Worm (Caenorhabditis elegans) whole organism, L3 larva: ENCODE measurements around the gene irld-64.

Experiments used
- R02D3.7 ChIP-seq: fragments of 150-350 bp; optimal IDR thresholded peaks from 2 replicates; lab custom pipeline; 2014; ENCODE audit warnings: missing biosample characterization, missing genetic modification characterization
- ZK546.5 ChIP-seq: sonication (generic microtip); optimal IDR thresholded peaks from 2 replicates; lab custom pipeline; 2017; ENCODE audit warnings: missing biosample characterization, missing genetic modification characterization
- aly-2 ChIP-seq: fragments of 150-350 bp; optimal IDR thresholded peaks from 2 replicates; lab custom pipeline; 2014; ENCODE audit warnings: missing biosample characterization, missing genetic modification characterization
- ama-1 ChIP-seq: fragments of 150-350 bp; optimal IDR thresholded peaks from 2 replicates; lab custom pipeline; 2018
- ceh-28 ChIP-seq: fragments of 150-350 bp; optimal IDR thresholded peaks from 2 replicates; lab custom pipeline; 2014; ENCODE audit warnings: missing biosample characterization, missing genetic modification reagents, missing genetic modification characterization
- ceh-82 ChIP-seq: fragments of 150-350 bp; optimal IDR thresholded peaks from 2 replicates; lab custom pipeline; 2014; ENCODE audit warnings: missing biosample characterization, missing genetic modification characterization
- egl-5 ChIP-seq: fragments of 150-350 bp; optimal IDR thresholded peaks from 2 replicates; lab custom pipeline; 2017; ENCODE audit warnings: missing biosample characterization, missing genetic modification reagents, missing genetic modification characterization, inconsistent platforms
- elt-1 ChIP-seq: fragments of 150-350 bp; optimal IDR thresholded peaks from 2 replicates; lab custom pipeline; 2014; ENCODE audit warnings: missing biosample characterization, missing genetic modification characterization
- elt-3 ChIP-seq, 3 experiments: fragments of 150-350 bp in 1 of 3; sonication (generic microtip) in 2 of 3; optimal IDR thresholded peaks; 2 replicates in 2 of 3; 4 replicates in 1 of 3; lab custom pipeline; 2014 to 2017; ENCODE audit warnings: missing biosample characterization in 3 of 3, missing genetic modification characterization in 3 of 3
- eor-1 ChIP-seq, 2 experiments: fragments of 150-350 bp; optimal IDR thresholded peaks; 2 replicates each; lab custom pipeline; 2014 to 2018; ENCODE audit warnings: missing biosample characterization in 2 of 2, missing genetic modification characterization in 2 of 2
- fkh-10 ChIP-seq: sonication (generic microtip); optimal IDR thresholded peaks from 2 replicates; lab custom pipeline; 2017; ENCODE audit warnings: missing biosample characterization, missing genetic modification reagents, missing genetic modification characterization
- fkh-2 ChIP-seq: fragments of 150-350 bp; optimal IDR thresholded peaks from 2 replicates; lab custom pipeline; 2014; ENCODE audit warnings: missing biosample characterization, missing genetic modification reagents, missing genetic modification characterization
- fos-1 ChIP-seq: fragments of 150-350 bp; optimal IDR thresholded peaks from 2 replicates; lab custom pipeline; 2014; ENCODE audit warnings: missing biosample characterization, missing genetic modification characterization
- jun-1 ChIP-seq: fragments of 150-350 bp; optimal IDR thresholded peaks from 2 replicates; lab custom pipeline; 2014; ENCODE audit warnings: missing biosample characterization, missing genetic modification reagents, missing genetic modification characterization
- lin-15B ChIP-seq: fragments of 150-350 bp; optimal IDR thresholded peaks from 2 replicates; lab custom pipeline; 2014; ENCODE audit warnings: missing biosample characterization, missing genetic modification characterization
- lin-39 ChIP-seq: fragments of 150-350 bp; optimal IDR thresholded peaks from 2 replicates; lab custom pipeline; 2018; ENCODE audit warnings: missing biosample characterization, missing genetic modification reagents, missing genetic modification characterization
- lsy-12 ChIP-seq: sonication (generic microtip); optimal IDR thresholded peaks from 2 replicates; lab custom pipeline; 2016; ENCODE audit warnings: mild to moderate bottlenecking, missing genetic modification characterization, missing compliant biosample characterization
- mdl-1 ChIP-seq: fragments of 150-350 bp; optimal IDR thresholded peaks from 2 replicates; lab custom pipeline; 2014; ENCODE audit warnings: missing biosample characterization, missing genetic modification characterization
- mml-1 ChIP-seq: fragments of 150-350 bp; sonication (generic microtip); optimal IDR thresholded peaks from 3 replicates; lab custom pipeline; 2014; ENCODE audit warnings: missing biosample characterization, missing genetic modification characterization
- nfya-1 ChIP-seq: sonication (generic microtip); optimal IDR thresholded peaks from 2 replicates; lab custom pipeline; 2017; ENCODE audit warnings: missing genetic modification characterization, mild to moderate bottlenecking, missing compliant biosample characterization, antibody characterized with exemption, moderate library complexity; ENCODE audit not compliant: insufficient read depth
- nhr-11 ChIP-seq: fragments of 150-350 bp; optimal IDR thresholded peaks from 2 replicates; lab custom pipeline; 2014; ENCODE audit warnings: missing biosample characterization, missing genetic modification characterization
- nhr-12 ChIP-seq: fragments of 150-350 bp; optimal IDR thresholded peaks from 2 replicates; lab custom pipeline; 2014; ENCODE audit warnings: missing biosample characterization, missing genetic modification characterization
- nhr-23 ChIP-seq: fragments of 150-350 bp; optimal IDR thresholded peaks from 2 replicates; lab custom pipeline; 2014; ENCODE audit warnings: missing biosample characterization, missing genetic modification reagents, missing genetic modification characterization
- nhr-237 ChIP-seq: fragments of 150-350 bp; optimal IDR thresholded peaks from 2 replicates; lab custom pipeline; 2014; ENCODE audit warnings: missing biosample characterization, missing genetic modification characterization
- nhr-28 ChIP-seq: fragments of 150-350 bp; optimal IDR thresholded peaks from 2 replicates; lab custom pipeline; 2014; ENCODE audit warnings: missing biosample characterization, missing genetic modification characterization
- nhr-43 ChIP-seq: sonication (generic microtip); optimal IDR thresholded peaks from 2 replicates; lab custom pipeline; 2016; ENCODE audit warnings: mild to moderate bottlenecking, missing genetic modification characterization, missing compliant biosample characterization; ENCODE audit not compliant: poor library complexity, severe bottlenecking
- nhr-76 ChIP-seq: fragments of 150-350 bp; sonication (generic microtip); optimal IDR thresholded peaks from 5 replicates; lab custom pipeline; 2014; ENCODE audit warnings: missing biosample characterization, missing genetic modification characterization
- nhr-77 ChIP-seq: fragments of 150-350 bp; optimal IDR thresholded peaks from 2 replicates; lab custom pipeline; 2014; ENCODE audit warnings: missing biosample characterization, missing genetic modification characterization
- pha-4 ChIP-seq: fragments of 150-350 bp; optimal IDR thresholded peaks from 2 replicates; lab custom pipeline; 2014; ENCODE audit warnings: missing biosample characterization, missing genetic modification reagents, missing genetic modification characterization
- pqm-1 ChIP-seq: fragments of 150-350 bp; optimal IDR thresholded peaks from 2 replicates; lab custom pipeline; 2017; ENCODE audit warnings: missing biosample characterization, missing genetic modification characterization, inconsistent platforms
- tbx-2 ChIP-seq: sonication (generic microtip); optimal IDR thresholded peaks from 2 replicates; lab custom pipeline; 2016; ENCODE audit warnings: mild to moderate bottlenecking, missing genetic modification characterization, missing compliant biosample characterization
- zag-1 ChIP-seq: fragments of 150-350 bp; optimal IDR thresholded peaks from 2 replicates; lab custom pipeline; 2014; ENCODE audit warnings: missing biosample characterization, missing genetic modification characterization
- ztf-11 ChIP-seq: fragments of 150-350 bp; optimal IDR thresholded peaks from 2 replicates; lab custom pipeline; 2014; ENCODE audit warnings: missing biosample characterization, missing genetic modification characterization

irld-64 gene

DNA sequence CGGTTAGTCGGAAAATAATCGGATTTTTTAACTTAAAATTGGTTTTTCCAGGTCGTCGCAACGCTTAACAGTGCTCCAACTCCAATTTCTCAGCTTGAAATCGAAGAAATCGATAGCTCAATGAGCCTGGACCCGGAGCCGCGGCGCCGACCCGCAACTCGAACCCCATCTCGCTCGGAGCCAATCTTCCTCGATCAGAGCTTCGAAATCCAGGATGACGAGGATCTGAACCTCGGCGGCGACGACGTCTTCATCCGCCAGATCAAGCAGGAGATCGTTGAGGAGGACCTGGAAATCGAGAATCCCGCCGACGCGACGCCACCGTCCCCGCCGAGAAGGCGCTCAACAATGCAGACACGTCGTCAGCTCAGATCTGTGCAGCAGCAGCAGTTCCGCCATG, 10.2 kb downstream of the irld-64 start:
- TF ChIP-seq ztf-11 (tag; lab: Kevin White, UChicago) (no peak), pqm-1 (tag; lab: Kevin White, UChicago) (no peak), nhr-23 (tag; lab: Kevin White, UChicago) (no peak), zag-1 (tag; lab: Kevin White, UChicago) (no peak), nhr-28 (tag; lab: Kevin White, UChicago) (no peak), ama-1 (no peak), nhr-12 (no peak), fkh-10 (GFP tag; lab: Kevin White, UChicago) (no peak), ceh-82 (tag; lab: Kevin White, UChicago) (no peak), jun-1 (tag; lab: Kevin White, UChicago) (no peak), eor-1 (tag; optimal IDR thresholded peaks at IDR 0.05; lab: Kevin White, UChicago) (no peak), nhr-77 (no peak), nhr-76 (tag; lab: Kevin White, UChicago) (no peak)
- TF ChIP-seq, all 47 proteins: peak for 0

DNA sequence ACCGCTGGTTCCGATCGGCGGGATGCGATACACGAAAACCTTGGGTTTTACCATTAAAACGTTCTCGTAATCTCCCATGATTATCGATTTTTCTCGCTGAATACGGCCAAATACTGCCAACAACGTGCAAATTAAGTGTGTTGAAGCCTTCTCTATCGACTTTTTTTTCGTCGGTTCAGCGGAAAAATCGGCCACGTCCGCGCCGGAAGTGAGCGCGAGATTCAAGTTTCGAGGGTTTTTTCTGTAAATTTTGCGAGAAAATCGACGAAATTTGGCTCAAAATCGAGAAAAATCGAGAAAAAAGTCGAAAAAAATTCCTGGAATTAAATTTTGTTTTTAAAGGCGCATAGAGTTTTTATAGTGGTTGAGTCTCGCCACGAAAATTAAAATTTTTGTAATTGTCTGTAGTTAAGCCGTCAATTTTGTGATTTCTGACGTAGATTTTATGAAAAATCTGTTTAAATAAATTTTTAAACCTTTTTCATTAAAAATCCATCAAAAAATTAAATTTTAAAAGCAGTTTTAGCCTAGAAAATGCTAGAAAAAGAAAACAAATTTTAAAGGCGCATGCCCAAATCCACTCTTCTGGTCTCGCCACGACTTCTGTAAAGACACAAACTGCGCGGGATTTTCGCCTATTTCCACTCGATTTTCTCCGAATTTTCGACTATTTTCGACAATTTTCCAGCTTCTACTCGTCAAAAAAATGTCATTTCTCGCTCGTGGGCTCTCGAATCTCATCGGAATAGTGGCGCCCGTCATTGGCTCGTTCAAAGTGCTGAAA, 11.1 kb downstream of the irld-64 start, which contains the start of the genes ncap-1 and Y110A2AR.1:
ncap-1 (minus strand) TSS at position 241 of the 784 bp plus-strand sequence.
Y110A2AR.1 (plus strand) TSS at position 637 of the 784 bp plus-strand sequence.
- TF ChIP-seq lin-15B (peak; percentile 10), nfya-1 (tag; lab: Kevin White, UChicago) (peak; percentile 24), aly-2 (tag; lab: Kevin White, UChicago) (no peak), pha-4 (tag; lab: Kevin White, UChicago) (peak; percentile 9)

DNA sequence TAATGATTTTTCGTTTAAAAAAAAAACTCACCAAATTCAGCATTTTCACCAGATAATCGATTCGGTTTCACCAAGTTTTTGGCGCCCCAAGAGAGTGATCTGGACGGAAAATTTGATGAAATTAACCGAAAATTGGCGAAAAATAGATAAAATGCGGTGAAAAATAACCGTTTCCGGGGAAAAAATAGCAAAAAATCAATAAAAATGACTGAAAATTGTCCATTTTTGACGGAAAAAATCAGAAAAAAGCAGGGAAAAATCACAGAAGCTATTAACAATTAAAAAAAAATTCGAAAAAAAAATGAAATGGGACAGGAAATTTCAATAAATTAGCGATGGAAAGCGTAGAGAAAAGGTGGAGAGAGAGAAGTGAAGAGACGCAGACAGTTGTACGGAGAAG, 16.9 kb downstream of the irld-64 start, which contains the start of gene ubc-15:
ubc-15 (minus strand) TSS at position 101 of the 400 bp plus-strand sequence.
- TF ChIP-seq lin-15B (no peak), nhr-43 (tag; lab: Kevin White, UChicago) (no peak), nhr-237 (tag; lab: Kevin White, UChicago) (no peak), fos-1 (tag; lab: Kevin White, UChicago) (no peak), ztf-11 (tag; lab: Kevin White, UChicago) (no peak), elt-3 (tag; optimal IDR thresholded peaks at IDR 0.05; lab: Kevin White, UChicago) (no peak)

DNA sequence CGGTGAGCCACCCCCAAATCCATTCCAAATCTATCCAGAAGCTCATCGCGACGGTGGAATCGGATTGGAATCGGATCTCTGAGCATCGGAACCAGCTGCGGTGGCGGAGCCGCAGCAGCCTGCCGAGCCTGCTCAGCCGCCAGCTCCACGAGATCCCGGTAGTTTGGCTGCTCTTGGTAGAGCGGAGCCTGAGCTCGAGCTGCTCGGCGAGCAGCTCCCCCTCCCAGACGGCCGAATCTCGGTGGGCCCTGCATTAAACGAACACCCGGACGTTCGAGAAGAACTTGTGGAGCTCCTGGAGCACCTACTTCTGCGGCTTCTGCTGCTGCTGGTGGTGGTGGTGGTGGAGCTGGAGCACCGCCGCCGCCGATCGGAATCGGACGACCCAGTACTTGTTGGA, 26.7 kb downstream of the irld-64 start:
- TF ChIP-seq nhr-28 (tag; lab: Kevin White, UChicago) (no peak), lin-39 (tag; lab: Kevin White, UChicago) (no peak), jun-1 (tag; lab: Kevin White, UChicago) (no peak), fkh-10 (GFP tag; lab: Kevin White, UChicago) (no peak), ceh-28 (tag; lab: Kevin White, UChicago) (no peak), nhr-12 (no peak), tbx-2 (no peak), lsy-12 (tag; lab: Kevin White, UChicago) (no peak), eor-1 (tag; optimal IDR thresholded peaks at IDR 0.05; lab: Kevin White, UChicago) (no peak), pqm-1 (tag; lab: Kevin White, UChicago) (no peak), aly-2 (tag; lab: Kevin White, UChicago) (no peak), nhr-11 (tag; lab: Kevin White, UChicago) (no peak), lin-15B (no peak), ceh-82 (tag; lab: Kevin White, UChicago) (no peak), nfya-1 (tag; lab: Kevin White, UChicago) (no peak), mml-1 (tag; lab: Kevin White, UChicago) (no peak), ZK546.5 (no peak), R02D3.7 (no peak), egl-5 (tag; lab: Kevin White, UChicago) (no peak), nhr-76 (tag; lab: Kevin White, UChicago) (no peak)

ce11 chrII:2901158-2901557, 29.2 kb downstream of the irld-64 start:
- TF ChIP-seq pha-4 (tag; lab: Kevin White, UChicago): no peak
- TF ChIP-seq elt-1 (tag; lab: Kevin White, UChicago): no peak
- no peak for TF ChIP-seq fkh-2
- no peak for TF ChIP-seq mdl-1
- TF ChIP-seq ceh-28 (tag; lab: Kevin White, UChicago): peak; percentile 92
